Worm (Caenorhabditis elegans) whole organism, L1 larva: ENCODE data around the gene Y49F6B.9.
"Not testable (repeated sequence)": the region's sequence is repeated elsewhere in the genome, so short reads cannot be mapped to it uniquely, and the experiment has no call there.

ENCODE experiments used
- fkh-4 ChIP-seq: sonication (generic microtip); optimal IDR thresholded peaks from 2 replicates; lab custom pipeline; 2016; ENCODE audit warnings: missing compliant biosample characterization, missing genetic modification characterization, borderline replicate concordance
- jun-1 ChIP-seq: fragments of 150-350 bp; optimal IDR thresholded peaks from 2 replicates; lab custom pipeline; 2014; ENCODE audit warnings: missing biosample characterization, missing genetic modification reagents, missing genetic modification characterization
- lin-13 ChIP-seq: fragments of 150-350 bp; optimal IDR thresholded peaks from 2 replicates; lab custom pipeline; 2014; ENCODE audit warnings: missing biosample characterization, missing genetic modification reagents, missing genetic modification characterization
- lsy-2 ChIP-seq, 2 experiments: fragments of 150-350 bp; optimal IDR thresholded peaks; 2 replicates each; lab custom pipeline; 2014; ENCODE audit warnings: missing biosample characterization in 2 of 2, missing genetic modification characterization in 2 of 2
- sox-4 ChIP-seq: sonication (generic microtip); optimal IDR thresholded peaks from 2 replicates; lab custom pipeline; 2016; ENCODE audit warnings: missing genetic modification characterization, missing compliant biosample characterization
- unc-86 ChIP-seq: sonication (generic microtip); optimal IDR thresholded peaks from 2 replicates; lab custom pipeline; 2016; ENCODE audit warnings: missing genetic modification characterization, missing compliant biosample characterization

DNA sequence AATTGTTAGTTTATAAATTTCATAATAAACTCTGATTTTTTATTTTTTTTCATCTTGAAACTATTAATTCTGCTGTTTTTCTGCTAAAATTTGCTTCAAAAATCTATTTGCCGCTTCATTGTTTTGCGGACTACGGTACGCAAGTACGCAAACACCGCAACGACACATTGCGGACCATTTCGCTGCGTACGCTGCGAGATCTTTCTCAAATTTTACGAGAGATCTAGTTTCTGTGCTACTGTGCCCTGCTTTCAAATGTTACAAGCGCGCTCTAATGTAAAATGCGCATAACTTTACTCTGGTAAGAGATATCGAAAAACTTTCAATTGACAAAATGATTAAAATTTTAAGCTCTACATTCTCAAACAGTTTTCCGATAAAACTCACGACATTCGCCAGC lies 24.4 kb upstream of the Y49F6B.9 start:
- peak; percentile 94 to 97 for TF ChIP-seq lsy-2 (tag; optimal IDR thresholded peaks at IDR 0.05; lab: Kevin White, UChicago)
- not testable (repeated sequence) for TF ChIP-seq sox-4, jun-1 (tag; lab: Kevin White, UChicago)
- peak; percentile 61 for TF ChIP-seq lin-13 (GFP tag; lab: Kevin White, UChicago)
- peak; percentile 18 for TF ChIP-seq fkh-4 (tag; lab: Kevin White, UChicago)
- peak; percentile 57 for TF ChIP-seq unc-86 (tag; lab: Kevin White, UChicago)
